Worm (Caenorhabditis elegans) whole organism, mixed stage, embryonic: ENCODE results near the gene fbxc-14.
"Not testable (repeated sequence)": the region's sequence is repeated elsewhere in the genome, so short reads cannot be mapped to it uniquely, and the experiment has no call there.

ENCODE experiments used
- bed-3 ChIP-seq: fragments of 200-800 bp; sonication (Bioruptor generic); optimal IDR thresholded peaks from 3 replicates; lab custom pipeline; 2018; ENCODE audit warnings: mild to moderate bottlenecking, missing genetic modification characterization, moderate library complexity, missing compliant biosample characterization
- blmp-1 ChIP-seq: fragments of 150-350 bp; optimal IDR thresholded peaks from 2 replicates; lab custom pipeline; 2014; ENCODE audit warnings: missing biosample characterization, missing genetic modification characterization
- ceh-39 ChIP-seq: fragments of 150-350 bp; optimal IDR thresholded peaks from 2 replicates; lab custom pipeline; 2014; ENCODE audit warnings: missing biosample characterization, missing genetic modification characterization
- ceh-83 ChIP-seq: fragments of 200-800 bp; sonication (Bioruptor generic); optimal IDR thresholded peaks from 2 replicates; lab custom pipeline; 2018; ENCODE audit warnings: mild to moderate bottlenecking, missing genetic modification characterization, missing compliant biosample characterization
- cnd-1 ChIP-seq: fragments of 200-800 bp; sonication (Bioruptor generic); optimal IDR thresholded peaks from 2 replicates; lab custom pipeline; 2018; ENCODE audit warnings: mild to moderate bottlenecking, missing genetic modification characterization, missing compliant biosample characterization
- drap-1 ChIP-seq: fragments of 200-800 bp; sonication (Bioruptor generic); optimal IDR thresholded peaks from 3 replicates; lab custom pipeline; 2018; ENCODE audit warnings: mild to moderate bottlenecking, missing genetic modification characterization, missing compliant biosample characterization
- elt-1 ChIP-seq: sonication (generic microtip); optimal IDR thresholded peaks from 2 replicates; lab custom pipeline; 2017; ENCODE audit warnings: missing genetic modification characterization, mild to moderate bottlenecking, missing compliant biosample characterization, antibody characterized with exemption, moderate library complexity, borderline replicate concordance; ENCODE audit not compliant: insufficient read depth
- flh-1 ChIP-seq: fragments of 200-800 bp; sonication (Bioruptor generic); optimal IDR thresholded peaks from 2 replicates; lab custom pipeline; 2018; ENCODE audit warnings: mild to moderate bottlenecking, missing genetic modification characterization, moderate library complexity, missing compliant biosample characterization
- ham-2 ChIP-seq: fragments of 200-800 bp; sonication (Bioruptor generic); optimal IDR thresholded peaks from 2 replicates; lab custom pipeline; 2018; ENCODE audit warnings: mild to moderate bottlenecking, missing genetic modification characterization, missing compliant biosample characterization
- hlh-1 ChIP-seq: fragments of 150-350 bp; optimal IDR thresholded peaks from 2 replicates; lab custom pipeline; 2014; ENCODE audit warnings: missing biosample characterization, missing genetic modification reagents, missing genetic modification characterization
- lin-13 ChIP-seq: fragments of 150-350 bp; optimal IDR thresholded peaks from 2 replicates; lab custom pipeline; 2014; ENCODE audit warnings: missing biosample characterization, missing genetic modification characterization
- lin-32 ChIP-seq: fragments of 200-800 bp; sonication (Bioruptor generic); optimal IDR thresholded peaks from 2 replicates; lab custom pipeline; 2018; ENCODE audit warnings: mild to moderate bottlenecking, missing genetic modification characterization, missing compliant biosample characterization
- lsy-2 ChIP-seq: fragments of 150-350 bp; optimal IDR thresholded peaks from 2 replicates; lab custom pipeline; 2014; ENCODE audit warnings: missing biosample characterization, missing genetic modification characterization
- mab-5 ChIP-seq: fragments of 150-350 bp; optimal IDR thresholded peaks from 2 replicates; lab custom pipeline; 2014; ENCODE audit warnings: missing biosample characterization, missing genetic modification characterization
- nhr-12 ChIP-seq: fragments of 150-350 bp; optimal IDR thresholded peaks from 2 replicates; lab custom pipeline; 2014; ENCODE audit warnings: missing biosample characterization, missing genetic modification characterization
- nhr-2 ChIP-seq: fragments of 150-350 bp; optimal IDR thresholded peaks from 2 replicates; lab custom pipeline; 2014; ENCODE audit warnings: missing biosample characterization, missing genetic modification characterization
- nhr-76 ChIP-seq: sonication (generic microtip); optimal IDR thresholded peaks from 2 replicates; lab custom pipeline; 2017; ENCODE audit warnings: missing biosample characterization, missing genetic modification characterization
- pha-4 ChIP-seq: fragments of 150-350 bp; optimal IDR thresholded peaks from 2 replicates; lab custom pipeline; 2018; ENCODE audit warnings: missing biosample characterization, missing genetic modification reagents, missing genetic modification characterization
- sem-2 ChIP-seq: fragments of 200-800 bp; sonication (Bioruptor generic); optimal IDR thresholded peaks from 2 replicates; lab custom pipeline; 2018; ENCODE audit warnings: mild to moderate bottlenecking, missing genetic modification characterization, missing compliant biosample characterization
- snpc-4 ChIP-seq: fragments of 150-350 bp; optimal IDR thresholded peaks from 2 replicates; lab custom pipeline; 2014; ENCODE audit warnings: missing biosample characterization, missing genetic modification characterization
- sptf-1 ChIP-seq: sonication (generic microtip); optimal IDR thresholded peaks from 2 replicates; lab custom pipeline; 2017; ENCODE audit warnings: mild to moderate bottlenecking, missing genetic modification characterization, moderate library complexity, missing compliant biosample characterization
- tbx-8 ChIP-seq: fragments of 200-800 bp; sonication (Bioruptor generic); optimal IDR thresholded peaks from 2 replicates; lab custom pipeline; 2018; ENCODE audit warnings: mild to moderate bottlenecking, missing genetic modification characterization, moderate library complexity, missing compliant biosample characterization
- unc-120 ChIP-seq: sonication (generic microtip); optimal IDR thresholded peaks from 2 replicates; lab custom pipeline; 2017; ENCODE audit warnings: missing genetic modification characterization, missing compliant biosample characterization; ENCODE audit not compliant: poor library complexity, severe bottlenecking
- unc-39 ChIP-seq: fragments of 150-350 bp; optimal IDR thresholded peaks from 2 replicates; lab custom pipeline; 2014; ENCODE audit warnings: missing biosample characterization, missing genetic modification characterization
- zip-8 ChIP-seq: fragments of 150-350 bp; optimal IDR thresholded peaks from 2 replicates; lab custom pipeline; 2014; ENCODE audit warnings: missing biosample characterization, missing genetic modification characterization
- ztf-11 ChIP-seq: fragments of 150-350 bp; optimal IDR thresholded peaks from 2 replicates; lab custom pipeline; 2014; ENCODE audit warnings: missing biosample characterization, missing genetic modification characterization

Gene fbxc-14

DNA sequence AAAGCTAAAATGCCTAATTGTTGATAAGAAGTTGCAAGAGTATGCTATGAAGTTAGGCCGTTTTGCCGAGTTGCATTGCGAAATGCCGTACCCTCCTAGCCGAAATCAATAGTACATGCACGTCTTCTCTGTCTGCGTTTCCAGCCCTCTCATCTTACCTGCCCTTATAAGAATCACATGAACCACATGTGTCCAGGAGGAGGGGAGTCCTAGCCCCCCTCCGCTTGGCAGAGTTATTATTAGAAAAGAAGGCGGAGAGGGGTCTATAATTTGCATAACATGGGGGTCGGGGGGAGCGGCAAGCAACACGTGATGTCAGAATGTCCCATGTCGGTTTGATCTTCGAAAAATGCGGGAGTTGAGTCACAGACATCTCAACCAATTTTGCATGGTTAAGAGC is 21.0 kb upstream of the fbxc-14 start:
- TF ChIP-seq ceh-83 (GFP tag; lab: Kevin White, UChicago) (no peak), drap-1 (no peak), mab-5 (tag; lab: Kevin White, UChicago) (no peak), ham-2 (GFP tag; lab: Kevin White, UChicago) (no peak), ztf-11 (tag; lab: Kevin White, UChicago) (no peak), bed-3 (GFP tag; lab: Kevin White, UChicago) (no peak), cnd-1 (no peak), unc-39 (tag; lab: Kevin White, UChicago) (no peak), nhr-2 (tag; lab: Kevin White, UChicago) (no peak), blmp-1 (tag; lab: Kevin White, UChicago) (no peak), pha-4 (no peak), lsy-2 (tag; lab: Kevin White, UChicago) (no peak), zip-8 (tag; lab: Kevin White, UChicago) (no peak), lin-13 (tag; lab: Kevin White, UChicago) (no peak), tbx-8 (GFP tag; lab: Kevin White, UChicago) (no peak), nhr-76 (no peak), ceh-39 (tag; lab: Kevin White, UChicago) (no peak), nhr-12 (no peak), unc-120 (tag; lab: Kevin White, UChicago) (no peak)

DNA sequence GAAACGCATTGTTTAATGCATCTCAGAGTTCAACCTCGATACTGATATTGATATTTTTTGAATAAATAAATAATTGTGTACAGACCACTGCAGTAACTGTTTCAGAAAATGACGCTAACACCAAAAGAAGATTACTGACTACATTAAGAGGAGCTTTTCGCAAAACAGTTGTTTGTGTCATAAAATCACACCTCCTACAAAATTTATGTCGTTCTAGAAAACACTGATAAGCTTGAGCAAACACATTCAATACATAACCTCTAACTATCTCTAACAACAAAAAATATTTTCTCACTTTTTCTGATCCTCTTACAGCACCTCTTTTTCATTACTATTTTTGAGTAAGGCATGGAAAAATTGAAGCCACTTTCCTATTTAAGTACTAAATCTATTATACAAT is 19.5 kb upstream of the fbxc-14 start, which contains the start of gene fbxc-7:
fbxc-7 (plus strand) TSS at position 301 of the 400 bp plus-strand sequence.
- TF ChIP-seq lsy-2 (tag; lab: Kevin White, UChicago); lin-32 (GFP tag; lab: Kevin White, UChicago); ceh-39 (tag; lab: Kevin White, UChicago): not testable (repeated sequence)

- no peak for TF ChIP-seq blmp-1 (tag; lab: Kevin White, UChicago)
Measured at ce11 chrII:958618-959017, 15.5 kb upstream of the fbxc-14 start, which contains the start of gene sdz-4. Gene sdz-4, plus strand, starts transcription at chrII:958918.

- TF ChIP-seq cnd-1 (peak; percentile 35), nhr-2 (tag; lab: Kevin White, UChicago) (peak; percentile 13), lsy-2 (tag; lab: Kevin White, UChicago) (no peak), ceh-39 (tag; lab: Kevin White, UChicago) (peak; percentile 20)
Measured at ce11 chrII:960218-960617, 13.9 kb upstream of the fbxc-14 start, which contains the start of the genes C32B5.18 and C32B5.7. Gene C32B5.18, plus strand, starts transcription at chrII:960518. Gene C32B5.7, plus strand, starts transcription at chrII:960528.

- TF ChIP-seq snpc-4 (tag; lab: Kevin White, UChicago) (no peak), lsy-2 (tag; lab: Kevin White, UChicago) (no peak), hlh-1 (tag; lab: Kevin White, UChicago) (no peak), lin-32 (GFP tag; lab: Kevin White, UChicago) (no peak), flh-1 (GFP tag; lab: Kevin White, UChicago) (no peak), bed-3 (GFP tag; lab: Kevin White, UChicago) (no peak), drap-1 (no peak), nhr-76 (no peak), ceh-39 (tag; lab: Kevin White, UChicago) (no peak), lin-13 (tag; lab: Kevin White, UChicago) (no peak), mab-5 (tag; lab: Kevin White, UChicago) (no peak), unc-120 (tag; lab: Kevin White, UChicago) (no peak), elt-1 (no peak), ztf-11 (tag; lab: Kevin White, UChicago) (no peak), blmp-1 (tag; lab: Kevin White, UChicago) (no peak), unc-39 (tag; lab: Kevin White, UChicago) (no peak)
Measured at ce11 chrII:961961-962360, 12.1 kb upstream of the fbxc-14 start, which contains the start of gene C32B5.13. Gene C32B5.13, minus strand, starts transcription at chrII:962061.

DNA sequence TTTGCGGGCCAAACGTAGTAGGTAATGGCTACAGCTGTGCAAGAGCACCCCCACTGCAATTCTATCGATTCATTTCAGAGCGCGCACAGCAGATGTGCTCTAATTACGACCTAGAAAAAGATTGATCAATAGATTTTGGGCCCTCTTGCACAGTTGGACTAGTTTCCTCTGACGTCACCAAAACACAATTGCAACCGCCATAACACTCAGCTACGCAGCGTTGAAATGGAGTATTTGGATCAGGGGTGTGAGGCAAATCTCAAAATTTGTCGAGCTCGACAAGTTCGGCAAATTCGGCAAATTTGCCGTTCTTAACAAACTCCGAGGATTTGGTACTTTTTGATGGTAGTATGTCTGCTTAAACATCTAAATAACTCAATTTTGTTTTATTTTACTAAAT is 7.1 kb upstream of the fbxc-14 start, which contains the start of gene fbxc-18:
fbxc-18 (minus strand) TSS at position 101 of the 400 bp plus-strand sequence.
- not testable (repeated sequence) for TF ChIP-seq tbx-8 (GFP tag; lab: Kevin White, UChicago); lin-32 (GFP tag; lab: Kevin White, UChicago); sptf-1 (tag; lab: Kevin White, UChicago)

ce11 chrII:968106-968505 is 6.0 kb upstream of the fbxc-14 start, which contains the start of gene C32B5.6:
Gene C32B5.6, plus strand, starts transcription at chrII:968406.
- TF ChIP-seq nhr-76; lin-32 (GFP tag; lab: Kevin White, UChicago); sem-2: not testable (repeated sequence)
